Worm (Caenorhabditis elegans): ENCODE results near the gene ZK355.2.

- TF ChIP-seq him-1 (tag; optimal IDR thresholded peaks at IDR 0.05) (no peak), W03F9.2 (tag; optimal IDR thresholded peaks at IDR 0.05) (no peak), dao-5 (tag; optimal IDR thresholded peaks at IDR 0.05) (no peak)
Measured at ce11 chrII:2920234-2920633, 3.5 kb upstream of the ZK355.2 start.
